Worm (Caenorhabditis elegans) whole organism, young adult: ENCODE results near the gene pros-1.
A peak's percentile ranks its signal among the peaks of the same experiment; 100 is the strongest.

Experiments
- C17E4.6 ChIP-seq: fragments of 200-800 bp; sonication (Bioruptor generic); IDR thresholded peaks from 2 replicates; pipeline ENCODE4 v1.3.6; 2022; ENCODE audit warnings: missing genetic modification reagents, missing genetic modification characterization, missing compliant biosample characterization
- D2030.7 ChIP-seq: fragments of 200-800 bp; sonication (Bioruptor generic); IDR thresholded peaks from 2 replicates; pipeline ENCODE4 v1.3.6; 2022; ENCODE audit warnings: missing genetic modification reagents, missing genetic modification characterization, missing compliant biosample characterization
- F23B12.7 ChIP-seq: sonication (generic microtip); optimal IDR thresholded peaks from 2 replicates; lab custom pipeline; 2017; ENCODE audit warnings: missing genetic modification characterization, mild to moderate bottlenecking, missing compliant biosample characterization, antibody characterized with exemption, moderate library complexity; ENCODE audit not compliant: insufficient read depth
- F33H1.4 ChIP-seq: fragments of 200-800 bp; sonication (Bioruptor generic); IDR thresholded peaks from 2 replicates; pipeline ENCODE4 v1.3.6; 2022; ENCODE audit warnings: missing genetic modification reagents, missing genetic modification characterization, missing compliant biosample characterization
- F37B4.10 ChIP-seq: fragments of 200-800 bp; sonication (Bioruptor generic); IDR thresholded peaks from 2 replicates; pipeline ENCODE4 v1.3.6; 2022; ENCODE audit warnings: missing genetic modification characterization, missing compliant biosample characterization
- F55B11.4 ChIP-seq: sonication (generic microtip); optimal IDR thresholded peaks from 2 replicates; lab custom pipeline; 2016; ENCODE audit warnings: missing compliant biosample characterization, missing genetic modification characterization, borderline replicate concordance; ENCODE audit not compliant: insufficient read depth
- Y67H2A.10 ChIP-seq: fragments of 200-800 bp; sonication (Bioruptor generic); conservative IDR thresholded peaks from 2 replicates; pipeline ENCODE4 v1.3.6; 2022; ENCODE audit warnings: missing genetic modification reagents, missing genetic modification characterization, missing compliant biosample characterization
- aptf-3 ChIP-seq: fragments of 200-800 bp; sonication (Bioruptor generic); IDR thresholded peaks from 2 replicates; pipeline ENCODE4 v1.3.6; 2022; ENCODE audit warnings: missing genetic modification characterization, missing compliant biosample characterization
- atf-7 ChIP-seq: sonication (generic microtip); optimal IDR thresholded peaks from 2 replicates; lab custom pipeline; 2017; ENCODE audit warnings: mild to moderate bottlenecking, missing genetic modification characterization, missing compliant biosample characterization
- athp-1 ChIP-seq: sonication (generic microtip); optimal IDR thresholded peaks from 2 replicates; lab custom pipeline; 2017; ENCODE audit warnings: mild to moderate bottlenecking, missing genetic modification characterization, missing compliant biosample characterization
- attf-5 ChIP-seq: fragments of 200-800 bp; sonication (Bioruptor generic); optimal IDR thresholded peaks from 2 replicates; lab custom pipeline; 2018; ENCODE audit warnings: mild to moderate bottlenecking, missing genetic modification characterization, missing compliant biosample characterization
- attf-6 ChIP-seq: fragments of 200-800 bp; sonication (Bioruptor generic); IDR thresholded peaks from 2 replicates; pipeline ENCODE4 v1.3.6; 2022; ENCODE audit warnings: missing genetic modification reagents, missing genetic modification characterization, missing compliant biosample characterization
- bed-1 ChIP-seq: fragments of 200-800 bp; sonication (Bioruptor generic); IDR thresholded peaks from 2 replicates; pipeline ENCODE4 v1.3.6; 2022; ENCODE audit warnings: missing genetic modification reagents, missing genetic modification characterization, missing compliant biosample characterization
- ceh-100 ChIP-seq: fragments of 200-800 bp; sonication (Bioruptor generic); IDR thresholded peaks from 2 replicates; pipeline ENCODE4 v1.3.6; 2022; ENCODE audit warnings: missing genetic modification reagents, missing genetic modification characterization, missing compliant biosample characterization
- ceh-40 ChIP-seq: fragments of 200-800 bp; sonication (Bioruptor generic); IDR thresholded peaks from 2 replicates; pipeline ENCODE4 v1.3.6; 2022; ENCODE audit warnings: missing genetic modification characterization, missing compliant biosample characterization
- dox-1 ChIP-seq: fragments of 200-800 bp; sonication (Bioruptor generic); IDR thresholded peaks from 2 replicates; pipeline ENCODE4 v1.3.6; 2022; ENCODE audit warnings: missing genetic modification reagents, missing genetic modification characterization, missing compliant biosample characterization
- dpl-1 ChIP-seq: fragments of 150-350 bp; optimal IDR thresholded peaks from 2 replicates; lab custom pipeline; 2014; ENCODE audit warnings: missing biosample characterization, missing genetic modification reagents, missing genetic modification characterization
- efl-1 ChIP-seq: fragments of 150-350 bp; optimal IDR thresholded peaks from 2 replicates; lab custom pipeline; 2014; ENCODE audit warnings: missing biosample characterization, missing genetic modification reagents, missing genetic modification characterization
- egrh-3 ChIP-seq: fragments of 200-800 bp; sonication (Bioruptor generic); IDR thresholded peaks from 2 replicates; pipeline ENCODE4 v1.3.6; 2022; ENCODE audit warnings: missing genetic modification reagents, missing genetic modification characterization, missing compliant biosample characterization
- gei-17 ChIP-seq: fragments of 200-800 bp; sonication (Bioruptor generic); optimal IDR thresholded peaks from 2 replicates; lab custom pipeline; 2018; ENCODE audit warnings: mild to moderate bottlenecking, missing genetic modification characterization, missing compliant biosample characterization
- hmg-1.2 ChIP-seq: fragments of 200-800 bp; sonication (Bioruptor generic); IDR thresholded peaks from 2 replicates; pipeline ENCODE4 v1.3.6; 2022; ENCODE audit warnings: missing genetic modification reagents, missing genetic modification characterization, missing compliant biosample characterization
- let-607 ChIP-seq, 2 experiments: fragments of 200-800 bp in 1 of 2; sonication (Bioruptor generic) in 1 of 2; sonication (generic microtip) in 1 of 2; optimal IDR thresholded peaks; 2 replicates each; lab custom pipeline; 2016 to 2018; ENCODE audit warnings: mild to moderate bottlenecking in 2 of 2, missing compliant biosample characterization in 2 of 2, missing genetic modification characterization in 2 of 2, moderate library complexity in 2 of 2, missing genotype in 1 of 2
- lin-26 ChIP-seq: fragments of 200-800 bp; sonication (Bioruptor generic); IDR thresholded peaks from 2 replicates; pipeline ENCODE4 v1.3.6; 2022; ENCODE audit warnings: missing genetic modification reagents, missing genetic modification characterization, missing compliant biosample characterization
- lir-1 ChIP-seq: fragments of 200-800 bp; sonication (Bioruptor generic); conservative IDR thresholded peaks from 2 replicates; pipeline ENCODE4 v1.3.6; 2022; ENCODE audit warnings: missing genetic modification reagents, missing genetic modification characterization, missing compliant biosample characterization
- lsl-1 ChIP-seq: fragments of 200-800 bp; sonication (Bioruptor generic); optimal IDR thresholded peaks from 2 replicates; lab custom pipeline; 2018; ENCODE audit warnings: mild to moderate bottlenecking, missing genetic modification characterization, moderate library complexity, missing compliant biosample characterization
- madf-10 ChIP-seq: sonication (generic microtip); optimal IDR thresholded peaks from 2 replicates; lab custom pipeline; 2016; ENCODE audit warnings: mild to moderate bottlenecking, missing genetic modification characterization, missing compliant biosample characterization
- madf-6 ChIP-seq: fragments of 200-800 bp; sonication (Bioruptor generic); IDR thresholded peaks from 2 replicates; pipeline ENCODE4 v1.3.6; 2022; ENCODE audit warnings: missing genetic modification reagents, missing genetic modification characterization, missing compliant biosample characterization
- mcd-1 ChIP-seq: fragments of 200-800 bp; sonication (Bioruptor generic); IDR thresholded peaks from 2 replicates; pipeline ENCODE4 v1.3.6; 2022; ENCODE audit warnings: missing genetic modification reagents, missing genetic modification characterization, missing compliant biosample characterization
- nfya-1 ChIP-seq: sonication (generic microtip); optimal IDR thresholded peaks from 2 replicates; lab custom pipeline; 2017; ENCODE audit warnings: antibody characterized with exemption, missing compliant biosample characterization, missing genetic modification characterization, borderline replicate concordance; ENCODE audit not compliant: insufficient read depth
- nhr-179 ChIP-seq: sonication (generic microtip); optimal IDR thresholded peaks from 2 replicates; lab custom pipeline; 2016; ENCODE audit warnings: mild to moderate bottlenecking, missing genetic modification characterization, missing compliant biosample characterization
- nhr-80 ChIP-seq: sonication (generic microtip); optimal IDR thresholded peaks from 2 replicates; lab custom pipeline; 2016; ENCODE audit warnings: missing genetic modification characterization, missing compliant biosample characterization
- rpc-1 ChIP-seq, 2 experiments: fragments of 150-350 bp in 1 of 2; sonication (generic microtip) in 1 of 2; optimal IDR thresholded peaks; 2 replicates each; lab custom pipeline; 2014 to 2018; ENCODE audit warnings: missing biosample characterization in 1 of 2, missing genetic modification characterization in 1 of 2, missing genetic modification reagents in 1 of 2, missing genotype in 1 of 2
- snpc-1.3 ChIP-seq: sonication (generic microtip); optimal IDR thresholded peaks from 2 replicates; lab custom pipeline; 2017; ENCODE audit warnings: missing genetic modification characterization, mild to moderate bottlenecking, missing compliant biosample characterization, antibody characterized with exemption, moderate library complexity, missing genotype, missing genetic modification reagents; ENCODE audit not compliant: insufficient read depth
- tbp1 ChIP-seq: fragments of 200-800 bp; sonication (Bioruptor generic); optimal IDR thresholded peaks from 2 replicates; lab custom pipeline; 2018; ENCODE audit warnings: mild to moderate bottlenecking, missing genetic modification characterization, missing compliant biosample characterization
- tbx-9 ChIP-seq: sonication (generic microtip); optimal IDR thresholded peaks from 2 replicates; lab custom pipeline; 2016; ENCODE audit warnings: borderline replicate concordance, missing genetic modification characterization, inconsistent platforms, missing compliant biosample characterization
- zfh-2 ChIP-seq: fragments of 200-800 bp; sonication (Bioruptor generic); conservative IDR thresholded peaks from 2 replicates; pipeline ENCODE4 v1.3.6; 2022; ENCODE audit warnings: missing genetic modification reagents, missing genetic modification characterization, missing compliant biosample characterization
- zim-3 ChIP-seq: sonication (generic microtip); optimal IDR thresholded peaks from 2 replicates; lab custom pipeline; 2017; ENCODE audit warnings: mild to moderate bottlenecking, missing genetic modification characterization, moderate library complexity, missing compliant biosample characterization
- ztf-26 ChIP-seq: sonication (generic microtip); optimal IDR thresholded peaks from 2 replicates; lab custom pipeline; 2017; ENCODE audit warnings: missing genetic modification characterization, missing compliant biosample characterization
- ztf-28 ChIP-seq: fragments of 200-800 bp; sonication (Bioruptor generic); IDR thresholded peaks from 2 replicates; pipeline ENCODE4 v1.3.6; 2022; ENCODE audit warnings: missing genetic modification reagents, missing genetic modification characterization, missing compliant biosample characterization

Gene pros-1

DNA sequence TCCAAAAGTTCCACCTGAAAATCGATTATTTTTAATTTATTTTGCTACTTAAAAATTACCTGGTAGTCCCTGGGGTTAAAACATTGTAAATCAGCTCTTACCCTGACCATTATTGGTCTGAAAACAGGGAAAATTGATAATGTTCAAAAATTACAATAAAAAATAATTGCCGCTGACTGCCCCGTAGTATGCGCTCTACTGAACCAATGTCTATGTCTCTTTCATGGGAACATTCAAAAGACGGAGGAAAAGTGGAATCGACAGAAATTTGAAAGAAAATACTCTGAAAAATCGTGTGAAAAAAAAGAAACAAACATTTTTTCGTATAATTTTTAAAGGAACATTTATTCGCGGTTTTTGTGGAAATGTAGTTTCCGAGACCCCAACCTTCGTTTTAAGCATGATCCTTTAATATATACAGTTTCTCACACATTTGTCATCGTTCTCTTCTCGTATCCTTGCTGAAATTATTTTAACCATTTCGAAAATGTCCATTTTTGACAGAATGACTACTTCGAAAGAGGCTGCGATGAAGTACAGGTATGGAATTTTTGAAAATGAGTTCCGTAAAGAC lies 13.2 kb downstream of the pros-1 start, which contains the start of the genes dcr-1 and apc-2:
dcr-1 (minus strand) TSS at position 117 of the 574 bp plus-strand sequence.
apc-2 (plus strand) TSS at position 465 of the 574 bp plus-strand sequence.
- TF ChIP-seq D2030.7 (GFP tag; lab: Robert Waterston, UW): peak; percentile 32; the same call in 1 of the 2 replicates
- TF ChIP-seq madf-10: no peak
- TF ChIP-seq F33H1.4: peak; percentile 63
- TF ChIP-seq F37B4.10: no peak
- TF ChIP-seq efl-1 (GFP tag; lab: Kevin White, UChicago): peak; percentile 67
- TF ChIP-seq dpl-1 (GFP tag; lab: Kevin White, UChicago): peak; percentile 36
- peak; percentile 68 for TF ChIP-seq lsl-1 (GFP tag; lab: Kevin White, UChicago)
- 0 out of 2 replicates have a peak, but pooled peaks have one; percentile 35 for TF ChIP-seq madf-6 (GFP tag; lab: Robert Waterston, UW)

ce11 chrIII:8085355-8085754 lies 18.3 kb downstream of the pros-1 start, which contains the start of the genes K06H7.7 and grp-1:
TSS of gene K06H7.7 (minus strand) at chrIII:8085475.
TSS of gene grp-1 (plus strand) at chrIII:8085705.
- TF ChIP-seq lsl-1 (GFP tag; lab: Kevin White, UChicago): peak; percentile 77
- TF ChIP-seq hmg-1.2: peak; percentile 27; the same call in 1 of the 2 replicates
- no peak for TF ChIP-seq F23B12.7 (tag; lab: Kevin White, UChicago)
- peak; percentile 31; the same call in 1 of the 2 replicates for TF ChIP-seq madf-6 (GFP tag; lab: Robert Waterston, UW)
- TF ChIP-seq F33H1.4: 0 out of 2 replicates have a peak, but pooled peaks have one; percentile 26
- peak; percentile 1 for TF ChIP-seq tbp1 (GFP tag; lab: Kevin White, UChicago)

- TF ChIP-seq ztf-28 (GFP tag; lab: Robert Waterston, UW) (no peak), C17E4.6 (GFP tag; lab: Robert Waterston, UW) (no peak)
These were observed 21.1 kb downstream of the pros-1 start, which contains the start of gene vms-1 for ce11 chrIII:8088235-8088634. TSS of gene vms-1 (plus strand) at chrIII:8088535.

DNA sequence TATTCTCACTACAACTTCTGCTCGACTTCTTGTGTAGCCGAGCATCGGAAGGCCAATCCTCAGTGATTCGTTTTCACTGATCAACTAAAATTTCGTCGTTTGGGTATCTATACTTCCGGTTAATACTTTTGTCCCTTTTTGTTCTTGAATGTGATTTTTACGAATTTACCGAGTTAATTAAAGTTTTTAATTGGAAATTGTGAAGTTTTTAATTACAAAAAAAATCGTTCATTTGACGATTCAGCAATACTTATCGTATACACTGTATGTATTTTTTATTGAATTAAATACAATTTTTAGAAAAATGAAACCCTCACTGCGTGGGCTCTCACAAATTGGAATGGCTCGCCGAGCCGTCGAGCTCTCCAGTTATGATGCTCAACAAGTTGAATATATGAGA lies 24.3 kb downstream of the pros-1 start, which contains the start of gene idi-1:
idi-1 (plus strand) TSS at position 301 of the 400 bp plus-strand sequence.
- TF ChIP-seq zim-3 (tag; lab: Kevin White, UChicago) (no peak), zfh-2 (GFP tag; lab: Robert Waterston, UW) (no peak), lsl-1 (GFP tag; lab: Kevin White, UChicago) (no peak), dox-1 (no peak), rpc-1 (optimal IDR thresholded peaks at IDR 0.05; lab: Kevin White, UChicago) (no peak), rpc-1 (tag; optimal IDR thresholded peaks at IDR 0.05; lab: Kevin White, UChicago) (no peak), let-607 (tag; optimal IDR thresholded peaks at IDR 0.05; lab: Kevin White, UChicago) (no peak), ceh-100 (GFP tag; lab: Robert Waterston, UW) (no peak), lir-1 (GFP tag; lab: Robert Waterston, UW) (no peak), attf-6 (GFP tag; lab: Robert Waterston, UW) (no peak), ceh-40 (GFP tag; lab: Robert Waterston, UW) (no peak), aptf-3 (no peak), bed-1 (GFP tag; lab: Robert Waterston, UW) (no peak), egrh-3 (GFP tag; lab: Robert Waterston, UW) (no peak), tbx-9 (tag; lab: Kevin White, UChicago) (no peak)
- TF ChIP-seq, all 124 proteins: peak for 0

ce11 chrIII:8093079-8093623 lies 26.1 kb downstream of the pros-1 start, which contains the start of gene K06H7.2:
TSS of gene K06H7.2 (plus strand) at chrIII:8093573.
- TF ChIP-seq nhr-179: no peak
- TF ChIP-seq ztf-26: no peak
- TF ChIP-seq lir-1 (GFP tag; lab: Robert Waterston, UW): no peak
- TF ChIP-seq gei-17 (GFP tag; lab: Kevin White, UChicago): no peak
- TF ChIP-seq mcd-1: peak; percentile 79
- TF ChIP-seq lin-26 (GFP tag; lab: Robert Waterston, UW): no peak
- no peak for TF ChIP-seq athp-1 (tag; lab: Kevin White, UChicago)
- TF ChIP-seq attf-5: peak; percentile 79
- TF ChIP-seq F55B11.4 (tag; lab: Kevin White, UChicago): no peak
- TF ChIP-seq ztf-28 (GFP tag; lab: Robert Waterston, UW): no peak
- no peak for TF ChIP-seq atf-7 (tag; lab: Kevin White, UChicago)
- no peak for TF ChIP-seq snpc-1.3
- peak; percentile 38 for TF ChIP-seq nhr-80 (tag; lab: Kevin White, UChicago)
- no peak for TF ChIP-seq Y67H2A.10
- TF ChIP-seq nfya-1 (tag; lab: Kevin White, UChicago): no peak
